Fruit fly (Drosophila melanogaster): ENCODE data around the gene mRpL11.

mRpL11 gene

dm6 chr3R:14476273-14476672 lies 35.4 kb upstream of the mRpL11 start (continued):
- TF ChIP-seq lbe (GFP tag; optimal IDR thresholded peaks at IDR 0.05) (no peak), lov (optimal IDR thresholded peaks at IDR 0.05) (no peak), lov (GFP tag; IDR thresholded peaks at IDR 0.05) (0 out of 3 replicates have a peak, but pooled peaks have one; percentile 49), tup (GFP tag; optimal IDR thresholded peaks at IDR 0.05) (peak; percentile 11), CG9727 (GFP tag; optimal IDR thresholded peaks at IDR 0.05) (no peak), CG16863 (GFP tag; optimal IDR thresholded peaks at IDR 0.05) (peak; percentile 52), CG10267 (tag; optimal IDR thresholded peaks at IDR 0.05) (peak; percentile 17), kni (GFP tag; optimal IDR thresholded peaks at IDR 0.05) (no peak), Mad (GFP tag; optimal IDR thresholded peaks at IDR 0.05) (peak; percentile 52), CG10274 (GFP tag; optimal IDR thresholded peaks at IDR 0.05) (peak; percentile 19), CG1529 (GFP tag; optimal IDR thresholded peaks at IDR 0.05) (peak; percentile 28), CG9609 (GFP tag; optimal IDR thresholded peaks at IDR 0.05) (peak; percentile 45), ind (GFP tag; optimal IDR thresholded peaks at IDR 0.05) (peak; percentile 83), CG6654 (GFP tag; optimal IDR thresholded peaks at IDR 0.05) (no peak), CG11695 (GFP tag; IDR thresholded peaks at IDR 0.05) (peak; percentile 70), CG12391 (tag; optimal IDR thresholded peaks at IDR 0.05) (peak; percentile 56), jumu (GFP tag; optimal IDR thresholded peaks at IDR 0.05) (peak; percentile 12), tgo (GFP tag; IDR thresholded peaks at IDR 0.05) (peak; percentile 81), CG10543 (GFP tag; optimal IDR thresholded peaks at IDR 0.05) (peak; percentile 6), Sry-δ (GFP tag; optimal IDR thresholded peaks at IDR 0.05) (peak; percentile 21), cwo (GFP tag; optimal IDR thresholded peaks at IDR 0.05) (peak; percentile 27), CG4424 (GFP tag; optimal IDR thresholded peaks at IDR 0.05) (peak; percentile 67), sim (GFP tag; IDR thresholded peaks at IDR 0.05) (no peak), CG18011 (GFP tag; optimal IDR thresholded peaks at IDR 0.05) (no peak), Nf-YC (tag; optimal IDR thresholded peaks at IDR 0.05) (peak; percentile 8), yki (optimal IDR thresholded peaks at IDR 0.05) (no peak), CG2875 (GFP tag; optimal IDR thresholded peaks at IDR 0.05) (peak; percentile 42), CG11560 (tag; IDR thresholded peaks at IDR 0.05) (peak; percentile 57; the same call in 1 of the 3 replicates), CG9876 (GFP tag; optimal IDR thresholded peaks at IDR 0.05) (peak; percentile 42), toy (GFP tag; IDR thresholded peaks at IDR 0.05) (no peak), CG7372 (GFP tag; IDR thresholded peaks at IDR 0.05) (peak; percentile 71), cato (GFP tag; optimal IDR thresholded peaks at IDR 0.05; ENCODE audit: borderline replicate concordance) (no peak), pho (GFP tag; optimal IDR thresholded peaks at IDR 0.05) (no peak), Oli (tag; optimal IDR thresholded peaks at IDR 0.05) (peak; percentile 72), CG8281 (tag; optimal IDR thresholded peaks at IDR 0.05) (peak; percentile 24), sr (GFP tag; IDR thresholded peaks at IDR 0.05) (peak; percentile 58; the same call in 1 of the 3 replicates), lola (GFP tag; optimal IDR thresholded peaks at IDR 0.05) (no peak), HLH54F (GFP tag; optimal IDR thresholded peaks at IDR 0.05) (peak; percentile 54), B-H1 (GFP tag; IDR thresholded peaks at IDR 0.05) (peak; percentile 78), sisA (GFP tag; IDR thresholded peaks at IDR 0.05) (peak; percentile 77), Adf1 (GFP tag; IDR thresholded peaks at IDR 0.05) (no peak), Trl (optimal IDR thresholded peaks at IDR 0.05) (no peak), Trl (GFP tag; optimal IDR thresholded peaks at IDR 0.05) (peak; percentile 48), prd (optimal IDR thresholded peaks at IDR 0.05) (no peak), prd (GFP tag; IDR thresholded peaks at IDR 0.05) (peak; percentile 78), mam (GFP tag; optimal IDR thresholded peaks at IDR 0.05) (peak; percentile 54), CG12769 (tag; optimal IDR thresholded peaks at IDR 0.05) (peak; percentile 84), CG42726 (GFP tag; IDR thresholded peaks at IDR 0.05; ENCODE audit: partially characterized antibody) (no peak), CHES-1-like (GFP tag; optimal IDR thresholded peaks at IDR 0.05) (peak; percentile 52), H15 (GFP tag; IDR thresholded peaks at IDR 0.05) (peak; percentile 68; the same call in 2 of the 3 replicates), Camta (GFP tag; optimal IDR thresholded peaks at IDR 0.05) (peak; percentile 34), kah (GFP tag; optimal IDR thresholded peaks at IDR 0.05) (peak; percentile 28)

All from whole organism, embryonic.